Worm (Caenorhabditis elegans) whole organism, late embryonic: ENCODE measurements around the gene flp-4.

ENCODE experiments used
- F13H6.1 ChIP-seq: sonication (generic microtip); optimal IDR thresholded peaks from 2 replicates; lab custom pipeline; 2016; ENCODE audit warnings: missing genetic modification characterization, missing compliant biosample characterization
- K09A11.1 ChIP-seq: sonication (generic microtip); optimal IDR thresholded peaks from 2 replicates; lab custom pipeline; 2017; ENCODE audit warnings: antibody characterized with exemption, mild to moderate bottlenecking, missing genetic modification characterization, missing compliant biosample characterization; ENCODE audit not compliant: insufficient read depth
- Y22D7AL.16 ChIP-seq: sonication (generic microtip); optimal IDR thresholded peaks from 2 replicates; lab custom pipeline; 2016; ENCODE audit warnings: missing genetic modification characterization, missing compliant biosample characterization
- ceh-31 ChIP-seq: sonication (generic microtip); optimal IDR thresholded peaks from 2 replicates; lab custom pipeline; 2016; ENCODE audit warnings: missing genetic modification characterization, missing compliant biosample characterization
- ceh-34 ChIP-seq: sonication (generic microtip); optimal IDR thresholded peaks from 2 replicates; lab custom pipeline; 2016; ENCODE audit warnings: mild to moderate bottlenecking, missing genetic modification characterization, missing compliant biosample characterization
- dmd-4 ChIP-seq: sonication (generic microtip); optimal IDR thresholded peaks from 2 replicates; lab custom pipeline; 2016; ENCODE audit warnings: borderline replicate concordance, missing genetic modification characterization, missing compliant biosample characterization
- elt-4 ChIP-seq: sonication (generic microtip); optimal IDR thresholded peaks from 2 replicates; lab custom pipeline; 2016; ENCODE audit warnings: missing genetic modification characterization, missing compliant biosample characterization
- eyg-1 ChIP-seq: sonication (generic microtip); optimal IDR thresholded peaks from 2 replicates; lab custom pipeline; 2016; ENCODE audit warnings: missing genotype, missing genetic modification characterization, missing compliant biosample characterization
- hlh-8 ChIP-seq: sonication (generic microtip); optimal IDR thresholded peaks from 2 replicates; lab custom pipeline; 2016; ENCODE audit warnings: missing genotype, missing genetic modification characterization, missing compliant biosample characterization
- pax-1 ChIP-seq: fragments of 150-350 bp; optimal IDR thresholded peaks from 2 replicates; lab custom pipeline; 2014; ENCODE audit warnings: missing biosample characterization, missing genetic modification characterization
- zip-5 ChIP-seq: sonication (generic microtip); optimal IDR thresholded peaks from 2 replicates; lab custom pipeline; 2016; ENCODE audit warnings: missing genetic modification characterization, missing compliant biosample characterization
- ztf-16 ChIP-seq: sonication (generic microtip); optimal IDR thresholded peaks from 2 replicates; lab custom pipeline; 2017; ENCODE audit warnings: missing genetic modification characterization, missing compliant biosample characterization

flp-4 gene

DNA sequence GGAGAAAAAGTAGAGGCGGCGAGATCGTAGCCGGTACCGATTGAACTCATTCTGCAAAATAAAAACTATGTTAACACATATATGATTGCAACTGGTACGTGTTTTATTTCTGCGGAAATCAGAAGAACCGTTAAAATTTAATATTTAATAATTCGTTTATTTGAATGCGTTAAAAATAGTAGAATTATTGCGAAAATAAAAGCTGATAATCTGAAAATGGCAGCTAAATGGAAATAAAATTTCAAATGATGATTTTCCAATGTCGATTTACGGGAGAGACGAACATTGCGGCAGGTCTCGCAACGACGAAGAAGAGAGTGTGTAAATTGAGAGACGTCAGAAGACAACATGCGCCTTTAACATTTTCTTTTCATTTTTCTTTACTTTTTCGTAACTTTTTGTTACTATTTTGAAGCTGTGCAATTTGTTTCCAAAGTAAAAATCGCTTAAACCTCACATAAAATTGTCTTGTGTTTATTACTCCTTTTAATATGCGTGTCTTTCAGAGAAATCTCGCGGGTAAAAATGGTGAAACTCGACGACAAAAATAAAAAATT is 51.2 kb downstream of the flp-4 start, which contains the start of the genes pas-7 and puf-12:
Gene pas-7 (minus strand): TSS at position 51 of the 557 bp plus-strand sequence.
Gene puf-12 (plus strand): TSS at position 507 of the 557 bp plus-strand sequence.
- TF ChIP-seq Y22D7AL.16 (tag; lab: Kevin White, UChicago) (no peak), pax-1 (tag; lab: Kevin White, UChicago) (peak; percentile 4), ztf-16 (tag; lab: Kevin White, UChicago) (no peak), dmd-4 (tag; lab: Kevin White, UChicago) (no peak), zip-5 (tag; lab: Kevin White, UChicago) (no peak), ceh-31 (tag; lab: Kevin White, UChicago) (peak; percentile 7), K09A11.1 (tag; lab: Kevin White, UChicago) (no peak), hlh-8 (no peak), elt-4 (tag; lab: Kevin White, UChicago) (no peak), ceh-34 (tag; lab: Kevin White, UChicago) (no peak), eyg-1 (no peak)

DNA sequence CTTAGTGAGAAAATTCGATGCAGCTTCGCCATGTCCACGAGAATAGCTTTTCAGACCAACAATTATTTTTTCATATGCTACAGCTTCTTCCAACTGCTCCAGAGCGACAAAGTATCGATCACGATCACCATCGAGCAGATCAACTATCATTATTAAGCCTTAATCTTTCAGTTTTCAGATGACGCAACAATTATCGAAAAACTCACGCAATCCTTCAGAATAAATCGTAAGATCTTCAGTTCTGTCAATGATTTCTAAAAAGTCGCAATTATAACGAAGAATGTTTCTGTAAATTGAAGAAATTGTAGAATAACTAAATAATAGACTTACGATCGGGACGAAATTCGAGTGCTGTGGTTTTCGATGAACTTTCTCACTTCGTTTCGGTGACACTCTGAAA is 54.5 kb downstream of the flp-4 start:
- TF ChIP-seq F13H6.1 (tag; lab: Kevin White, UChicago), result no peak
- no peak for TF ChIP-seq elt-4 (tag; lab: Kevin White, UChicago)
- TF ChIP-seq ceh-31 (tag; lab: Kevin White, UChicago), result no peak
